Worm (Caenorhabditis elegans): ENCODE results near the gene Y51A2B.16.
"Not testable (repeated sequence)": the region's sequence is repeated elsewhere in the genome, so short reads cannot be mapped to it uniquely, and the experiment has no call there.

Gene Y51A2B.16

ce11 chrV:18412887-18413286, 15.2 kb upstream of the Y51A2B.16 start, which contains the start of gene ZK262.2:
Gene ZK262.2 (minus strand): TSS chrV:18412987.
- TF ChIP-seq K02D7.2 (tag; optimal IDR thresholded peaks at IDR 0.05) (no peak), hlh-13 (GFP tag; optimal IDR thresholded peaks at IDR 0.05) (no peak), gmeb-2 (tag; optimal IDR thresholded peaks at IDR 0.05) (no peak), ets-4 (tag; optimal IDR thresholded peaks at IDR 0.05) (no peak), sox-2 (GFP tag; IDR thresholded peaks at IDR 0.05) (no peak)

ce11 chrV:18412351-18412750, 14.6 kb upstream of the Y51A2B.16 start:
- TF ChIP-seq pha-4 (tag; optimal IDR thresholded peaks at IDR 0.05) (no peak), ama-1 (optimal IDR thresholded peaks at IDR 0.05) (no peak), F13H6.1 (tag; optimal IDR thresholded peaks at IDR 0.05) (no peak), nhr-11 (tag; optimal IDR thresholded peaks at IDR 0.05) (no peak), ceh-45 (GFP tag; IDR thresholded peaks at IDR 0.05) (no peak), pax-1 (tag; optimal IDR thresholded peaks at IDR 0.05) (no peak)

DNA sequence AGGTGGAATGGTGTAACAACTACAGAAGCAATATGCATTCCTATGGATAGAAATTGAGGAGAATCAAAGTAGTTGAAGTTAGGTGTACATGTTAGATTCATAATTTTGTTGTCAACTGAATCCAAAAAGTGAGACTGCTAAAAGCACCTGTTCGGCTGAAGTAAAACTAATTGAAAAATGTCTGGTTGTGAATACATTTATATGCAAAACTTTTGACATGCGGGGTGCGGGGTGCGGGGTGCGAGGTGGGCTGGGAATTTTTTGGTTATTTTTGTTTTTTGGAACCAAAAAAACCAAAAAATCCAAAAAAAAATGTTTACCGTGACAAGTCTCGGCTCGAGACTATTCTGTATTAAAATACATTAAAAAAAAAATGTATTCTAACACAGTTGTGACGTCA, 12.4 kb upstream of the Y51A2B.16 start, which contains the start of gene srh-207:
TSS of gene srh-207 (minus strand) at position 101 of the 400 bp plus-strand sequence.
- TF ChIP-seq F13H6.1 (tag; optimal IDR thresholded peaks at IDR 0.05) (no peak), pax-1 (tag; optimal IDR thresholded peaks at IDR 0.05) (no peak), unc-3 (GFP tag; conservative IDR thresholded peaks at IDR 0.05) (no peak), unc-3 (tag; optimal IDR thresholded peaks at IDR 0.05) (no peak), pha-2 (tag; optimal IDR thresholded peaks at IDR 0.05) (no peak), ama-1 (optimal IDR thresholded peaks at IDR 0.05) (no peak), lim-6 (tag; optimal IDR thresholded peaks at IDR 0.05) (no peak), ceh-31 (tag; optimal IDR thresholded peaks at IDR 0.05) (no peak), pqm-1 (tag; optimal IDR thresholded peaks at IDR 0.05) (no peak), K02D7.2 (tag; optimal IDR thresholded peaks at IDR 0.05) (no peak), fax-1 (tag; optimal IDR thresholded peaks at IDR 0.05) (no peak), hlh-30 (tag; optimal IDR thresholded peaks at IDR 0.05; ENCODE audit: insufficient read depth) (no peak), ahr-1 (tag; optimal IDR thresholded peaks at IDR 0.05) (no peak), T23F11.4 (GFP tag; optimal IDR thresholded peaks at IDR 0.05) (no peak), ceh-9 (tag; optimal IDR thresholded peaks at IDR 0.05) (no peak), eyg-1 (tag; optimal IDR thresholded peaks at IDR 0.05) (no peak), ceh-6 (GFP tag; optimal IDR thresholded peaks at IDR 0.05) (no peak), pros-1 (tag; optimal IDR thresholded peaks at IDR 0.05) (no peak), pag-3 (tag; optimal IDR thresholded peaks at IDR 0.05; ENCODE audit: borderline replicate concordance) (no peak), sox-4 (tag; optimal IDR thresholded peaks at IDR 0.05) (no peak)

- not testable (repeated sequence) for TF ChIP-seq T23F11.4 (GFP tag; optimal IDR thresholded peaks at IDR 0.05); che-1 (tag; optimal IDR thresholded peaks at IDR 0.05); ttx-3 (tag; optimal IDR thresholded peaks at IDR 0.05)
Observed at ce11 chrV:18404767-18405166, 7.1 kb upstream of the Y51A2B.16 start, which contains the start of gene srh-209. Gene srh-209 (minus strand): TSS chrV:18404867.

DNA sequence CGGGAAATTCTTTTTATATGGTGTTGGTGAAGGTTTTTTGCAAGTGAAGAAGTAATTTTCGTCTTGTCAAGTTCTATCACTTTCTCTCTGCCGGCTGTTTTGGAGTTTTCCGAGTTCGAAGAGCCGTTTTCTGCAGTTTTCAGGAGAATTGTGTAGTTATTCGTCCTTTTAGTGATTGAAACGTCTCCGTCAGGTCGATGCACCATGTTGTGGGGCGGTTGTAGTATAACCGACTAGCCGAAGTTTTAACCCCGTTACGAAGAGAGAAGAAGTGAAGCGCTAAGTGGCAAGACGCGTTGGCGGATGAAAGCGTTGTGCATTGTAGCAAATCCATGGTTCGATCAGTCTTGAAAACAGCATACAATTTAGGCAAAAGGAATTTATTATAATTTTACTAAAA, 5.0 kb upstream of the Y51A2B.16 start:
- no peak for TF ChIP-seq ztf-16 (tag; optimal IDR thresholded peaks at IDR 0.05)
- TF ChIP-seq tbx-2 (tag; optimal IDR thresholded peaks at IDR 0.05) = no peak
- no peak for TF ChIP-seq fkh-10 (GFP tag; optimal IDR thresholded peaks at IDR 0.05)
- no peak for TF ChIP-seq hlh-15 (tag; optimal IDR thresholded peaks at IDR 0.05)
- TF ChIP-seq ceh-24 (tag; optimal IDR thresholded peaks at IDR 0.05) = no peak
- TF ChIP-seq tbx-7 (tag; optimal IDR thresholded peaks at IDR 0.05) = no peak
- no peak for TF ChIP-seq ceh-30 (tag; optimal IDR thresholded peaks at IDR 0.05)
